Worm (Caenorhabditis elegans): ENCODE results near the gene disl-2.

Gene disl-2

DNA sequence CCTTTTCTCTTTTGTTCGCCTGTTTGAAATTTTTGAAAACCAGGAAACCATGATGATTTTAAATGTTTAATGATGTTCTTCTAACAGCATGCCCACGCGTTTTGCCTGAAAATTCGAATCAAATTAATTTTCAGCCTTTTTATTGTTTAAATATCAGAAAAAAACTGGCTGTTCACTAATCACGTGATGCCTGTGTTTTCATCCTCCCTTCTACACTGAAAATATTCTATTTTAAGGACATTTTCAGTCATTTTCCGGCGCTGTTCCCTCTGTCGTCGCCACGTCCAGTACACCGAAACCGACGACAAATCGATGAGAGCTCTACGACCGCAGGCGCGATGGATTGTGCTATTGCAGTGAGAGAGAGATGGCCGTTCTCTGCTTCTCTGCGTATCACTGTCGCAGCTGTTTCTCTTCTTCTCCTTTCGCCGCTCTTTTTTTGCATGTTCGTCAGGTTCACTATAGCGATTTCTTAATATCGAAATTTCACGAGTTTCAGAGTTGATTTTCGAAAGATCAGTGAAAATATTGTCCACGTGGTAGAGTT, 6.9 kb downstream of the disl-2 start, which contains the start of gene F48E8.8 (continued):
- no peak for TF ChIP-seq aptf-2 (GFP tag; conservative IDR thresholded peaks at IDR 0.05)
- no peak for TF ChIP-seq tbx-9 (tag; optimal IDR thresholded peaks at IDR 0.05; ENCODE audit: borderline replicate concordance)
- no peak for TF ChIP-seq him-1 (tag; optimal IDR thresholded peaks at IDR 0.05)
- no peak for TF ChIP-seq athp-1 (tag; optimal IDR thresholded peaks at IDR 0.05)
- TF ChIP-seq nhr-27 (tag; optimal IDR thresholded peaks at IDR 0.05) = no peak
- no peak for TF ChIP-seq lsl-1 (GFP tag; optimal IDR thresholded peaks at IDR 0.05)
- TF ChIP-seq ceh-27 (GFP tag; optimal IDR thresholded peaks at IDR 0.05) = peak; percentile 22
- TF ChIP-seq ceh-40 (GFP tag; IDR thresholded peaks at IDR 0.05) = no peak
- TF ChIP-seq rec-8 (tag; optimal IDR thresholded peaks at IDR 0.05) = no peak
- no peak for TF ChIP-seq hsf-1 (GFP tag; IDR thresholded peaks at IDR 0.05)
- TF ChIP-seq F37B4.10 (GFP tag; IDR thresholded peaks at IDR 0.05) = no peak
- TF ChIP-seq nhr-80 (tag; optimal IDR thresholded peaks at IDR 0.05) = peak; percentile 31
- no peak for TF ChIP-seq lir-1 (GFP tag; conservative IDR thresholded peaks at IDR 0.05)
- TF ChIP-seq ceh-91 (GFP tag; IDR thresholded peaks at IDR 0.05) = no peak
- TF ChIP-seq F55B11.4 (tag; optimal IDR thresholded peaks at IDR 0.05; ENCODE audit: borderline replicate concordance, insufficient read depth) = no peak
- no peak for TF ChIP-seq B0336.3 (GFP tag; IDR thresholded peaks at IDR 0.05)
- TF ChIP-seq bed-2 (GFP tag; IDR thresholded peaks at IDR 0.05) = no peak
- no peak for TF ChIP-seq Y56A3A.18 (GFP tag; IDR thresholded peaks at IDR 0.05)
- no peak for TF ChIP-seq ztf-25 (GFP tag; IDR thresholded peaks at IDR 0.05)
- no peak for TF ChIP-seq nhr-179 (tag; optimal IDR thresholded peaks at IDR 0.05)
- TF ChIP-seq lsy-27 (tag; optimal IDR thresholded peaks at IDR 0.05; ENCODE audit: borderline replicate concordance, insufficient read depth) = no peak
- peak; percentile 15 for TF ChIP-seq ZK185.1 (tag; optimal IDR thresholded peaks at IDR 0.05; ENCODE audit: poor library complexity, severe bottlenecking)
- no peak for TF ChIP-seq unc-130 (GFP tag; optimal IDR thresholded peaks at IDR 0.05)
- TF ChIP-seq F39B2.1 (GFP tag; IDR thresholded peaks at IDR 0.05) = no peak
- TF ChIP-seq pbrm-1 (GFP tag; IDR thresholded peaks at IDR 0.05) = peak; percentile 45; the same call in 1 of the 2 replicates
- no peak for TF ChIP-seq ets-4 (GFP tag; optimal IDR thresholded peaks at IDR 0.05)
- no peak for TF ChIP-seq F57C9.4 (tag; optimal IDR thresholded peaks at IDR 0.05)
- no peak for TF ChIP-seq Y53F4B.3 (GFP tag; IDR thresholded peaks at IDR 0.05)
- TF ChIP-seq C17E4.6 (GFP tag; IDR thresholded peaks at IDR 0.05) = no peak
- TF ChIP-seq F52B5.7 (tag; optimal IDR thresholded peaks at IDR 0.05) = no peak
- TF ChIP-seq chd-7 (tag; optimal IDR thresholded peaks at IDR 0.05) = no peak
- TF ChIP-seq madf-8 (GFP tag; conservative IDR thresholded peaks at IDR 0.05) = no peak
- TF ChIP-seq ceh-100 (GFP tag; IDR thresholded peaks at IDR 0.05) = no peak
- no peak for TF ChIP-seq K12H6.12 (tag; optimal IDR thresholded peaks at IDR 0.05)
- TF ChIP-seq K11D2.4 (GFP tag; IDR thresholded peaks at IDR 0.05) = no peak
- no peak for TF ChIP-seq F22D6.2 (tag; optimal IDR thresholded peaks at IDR 0.05)
- peak; percentile 77 for TF ChIP-seq zfh-2 (GFP tag; conservative IDR thresholded peaks at IDR 0.05)
- TF ChIP-seq nhr-120 (GFP tag; IDR thresholded peaks at IDR 0.05) = no peak
- no peak for TF ChIP-seq hlh-26 (GFP tag; conservative IDR thresholded peaks at IDR 0.05)
- no peak for TF ChIP-seq atf-7 (tag; optimal IDR thresholded peaks at IDR 0.05)
- TF ChIP-seq F33H1.4 (GFP tag; IDR thresholded peaks at IDR 0.05) = no peak
- TF ChIP-seq dox-1 (GFP tag; IDR thresholded peaks at IDR 0.05) = peak; percentile 24; the same call in 1 of the 2 replicates
- TF ChIP-seq nfyb-1 (GFP tag; IDR thresholded peaks at IDR 0.05) = no peak
- no peak for TF ChIP-seq xnd-1 (tag; optimal IDR thresholded peaks at IDR 0.05)
- TF ChIP-seq egl-44 (GFP tag; IDR thresholded peaks at IDR 0.05) = 0 out of 2 replicates have a peak, but pooled peaks have one; percentile 25
- TF ChIP-seq lin-26 (GFP tag; IDR thresholded peaks at IDR 0.05) = no peak
- TF ChIP-seq lin-40 (tag; optimal IDR thresholded peaks at IDR 0.05) = peak; percentile 21
- no peak for TF ChIP-seq Y67H2A.10 (GFP tag; conservative IDR thresholded peaks at IDR 0.05)
